Fruit fly (Drosophila melanogaster): ENCODE data around the gene Mob2.

DNA sequence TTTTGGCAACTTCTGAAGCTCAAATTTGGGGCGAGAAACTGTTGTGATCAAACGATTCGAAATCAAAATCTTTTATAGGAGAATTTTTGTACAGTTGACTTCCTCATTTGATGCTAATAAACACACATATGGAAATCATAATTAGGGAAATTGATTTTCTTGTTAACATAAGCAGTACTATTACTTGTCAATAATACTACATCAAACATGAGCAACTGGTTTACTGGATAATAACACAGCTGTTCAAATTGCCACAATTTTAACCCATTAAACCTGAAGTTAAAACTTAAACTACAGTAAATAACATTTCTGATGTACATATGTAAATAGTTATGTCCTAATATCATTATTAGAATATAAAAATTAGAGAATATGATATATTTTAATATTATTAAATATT, 17.9 kb upstream of the Mob2 start, which contains the start of gene CG43390:
- TF ChIP-seq h (optimal IDR thresholded peaks at IDR 0.05) = no peak
- no peak for TF ChIP-seq Sin3A (optimal IDR thresholded peaks at IDR 0.05)
- TF ChIP-seq insv (optimal IDR thresholded peaks at IDR 0.05) = no peak
- TF ChIP-seq Myc (optimal IDR thresholded peaks at IDR 0.05) = no peak
- no peak for TF ChIP-seq ttk (optimal IDR thresholded peaks at IDR 0.05)
- no peak for TF ChIP-seq psq (optimal IDR thresholded peaks at IDR 0.05)

Data from Kc167 (cell line).